Worm (Caenorhabditis elegans) whole organism, mixed stage, embryonic: ENCODE data around the gene dgn-2.

Experiments used
- M03D4.4 ChIP-seq: sonication (generic microtip); optimal IDR thresholded peaks from 2 replicates; lab custom pipeline; 2017; ENCODE audit warnings: mild to moderate bottlenecking, missing genetic modification characterization, missing compliant biosample characterization
- lin-13 ChIP-seq: fragments of 150-350 bp; optimal IDR thresholded peaks from 2 replicates; lab custom pipeline; 2014; ENCODE audit warnings: missing biosample characterization, missing genetic modification characterization
- lsy-2 ChIP-seq: fragments of 150-350 bp; optimal IDR thresholded peaks from 2 replicates; lab custom pipeline; 2014; ENCODE audit warnings: missing biosample characterization, missing genetic modification characterization
- nhr-12 ChIP-seq: fragments of 150-350 bp; optimal IDR thresholded peaks from 2 replicates; lab custom pipeline; 2014; ENCODE audit warnings: missing biosample characterization, missing genetic modification characterization
- nhr-76 ChIP-seq: sonication (generic microtip); optimal IDR thresholded peaks from 2 replicates; lab custom pipeline; 2017; ENCODE audit warnings: missing biosample characterization, missing genetic modification characterization
- unc-39 ChIP-seq: fragments of 150-350 bp; optimal IDR thresholded peaks from 2 replicates; lab custom pipeline; 2014; ENCODE audit warnings: missing biosample characterization, missing genetic modification characterization

- TF ChIP-seq lin-13 (no peak), nhr-76 (tag; lab: Kevin White, UChicago) (no peak), lsy-2 (tag; lab: Kevin White, UChicago) (no peak), nhr-12 (tag; lab: Kevin White, UChicago) (no peak), M03D4.4 (tag; lab: Kevin White, UChicago) (no peak), unc-39 (tag; lab: Kevin White, UChicago) (no peak)
These were observed 37.5 kb downstream of the dgn-2 start, which contains the start of gene F21E9.2 for ce11 chrX:1329847-1330246.
